Fruit fly (Drosophila melanogaster): ENCODE measurements around the gene CG10631.
A peak's percentile ranks its signal among the peaks of the same experiment; 100 is the strongest.

CG10631 gene

DNA sequence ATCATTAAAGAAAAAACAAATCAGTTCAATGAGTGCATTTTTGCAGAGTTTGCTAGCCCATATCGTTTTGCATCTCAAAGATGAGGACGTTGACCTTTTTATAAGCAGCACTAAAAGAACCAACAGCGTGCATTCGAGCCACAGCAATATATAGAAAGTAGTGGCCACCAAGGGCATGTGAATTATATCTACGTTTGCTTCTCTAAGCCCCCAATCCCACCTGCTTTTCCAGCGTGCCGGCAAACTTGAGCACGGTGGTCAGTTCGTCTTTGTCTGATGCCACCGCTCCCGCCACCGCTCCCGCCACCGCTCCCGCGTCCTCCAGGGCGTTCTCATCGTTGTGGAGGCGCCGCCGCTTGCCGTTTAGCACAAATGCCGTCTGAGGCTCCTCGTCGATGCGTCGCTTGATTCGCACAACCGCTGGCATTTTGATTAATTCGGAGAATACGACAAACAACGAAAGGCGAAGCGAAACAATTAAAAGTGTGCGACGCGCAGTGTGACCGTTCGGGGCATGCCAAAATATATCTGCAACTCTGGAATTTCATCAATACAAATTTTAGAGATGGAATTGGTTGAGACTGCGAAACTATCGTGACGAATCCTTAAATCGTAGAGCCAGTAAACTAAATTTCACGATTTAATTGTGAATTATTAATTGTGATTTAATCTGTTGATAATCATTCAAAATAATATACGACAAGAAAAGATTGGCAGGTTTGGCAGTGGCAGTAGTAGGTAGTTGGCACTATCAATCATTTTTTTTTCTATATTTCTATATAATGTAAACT lies 38.8 kb upstream of the CG10631 start (continued):
- TF ChIP-seq gsb (GFP tag; IDR thresholded peaks at IDR 0.05) (no peak), CoRest (tag; optimal IDR thresholded peaks at IDR 0.05) (peak; percentile 53), Aef1 (GFP tag; IDR thresholded peaks at IDR 0.05) (peak; percentile 21; the same call in 1 of the 3 replicates), grau (tag; optimal IDR thresholded peaks at IDR 0.05) (peak; percentile 45), cas (GFP tag; IDR thresholded peaks at IDR 0.05) (no peak), CG31441 (GFP tag; IDR thresholded peaks at IDR 0.05) (peak; percentile 66), CG4328 (GFP tag; optimal IDR thresholded peaks at IDR 0.05) (no peak), Blimp-1 (GFP tag; optimal IDR thresholded peaks at IDR 0.05) (peak; percentile 3), Gug (GFP tag; IDR thresholded peaks at IDR 0.05) (peak; percentile 49; the same call in 2 of the 4 replicates), CG9797 (GFP tag; optimal IDR thresholded peaks at IDR 0.05) (peak; percentile 86), sisA (GFP tag; IDR thresholded peaks at IDR 0.05) (0 out of 2 replicates have a peak, but pooled peaks have one; percentile 11), CG12071 (GFP tag; optimal IDR thresholded peaks at IDR 0.05) (no peak), insv (GFP tag; optimal IDR thresholded peaks at IDR 0.05) (peak in 1 of 2 experiments; percentile 36), CG17186 (GFP tag; optimal IDR thresholded peaks at IDR 0.05) (peak; percentile 53), CG10147 (GFP tag; optimal IDR thresholded peaks at IDR 0.05) (peak; percentile 54), CG7839 (tag; optimal IDR thresholded peaks at IDR 0.05) (peak; percentile 43), Meics (GFP tag; optimal IDR thresholded peaks at IDR 0.05) (peak; percentile 59), CG11093 (GFP tag; IDR thresholded peaks at IDR 0.05) (no peak), CG17328 (GFP tag; IDR thresholded peaks at IDR 0.05) (peak; percentile 25; the same call in 1 of the 2 replicates), CG17385 (GFP tag; optimal IDR thresholded peaks at IDR 0.05) (peak; percentile 45), Hey (tag; optimal IDR thresholded peaks at IDR 0.05) (no peak), twi (tag; optimal IDR thresholded peaks at IDR 0.05) (no peak), trh (GFP tag; optimal IDR thresholded peaks at IDR 0.05) (no peak), ftz-f1 (GFP tag; optimal IDR thresholded peaks at IDR 0.05) (no peak), CG12104 (GFP tag; optimal IDR thresholded peaks at IDR 0.05) (no peak), gem (tag; optimal IDR thresholded peaks at IDR 0.05) (peak; percentile 58), psq (GFP tag; optimal IDR thresholded peaks at IDR 0.05) (no peak), pros (GFP tag; optimal IDR thresholded peaks at IDR 0.05) (no peak), Opbp (GFP tag; IDR thresholded peaks at IDR 0.05; ENCODE audit: partially characterized antibody) (peak; percentile 84; the same call in 2 of the 3 replicates), CG10267 (tag; optimal IDR thresholded peaks at IDR 0.05) (peak; percentile 70), CG12659 (GFP tag; optimal IDR thresholded peaks at IDR 0.05) (peak; percentile 71), Hand (GFP tag; optimal IDR thresholded peaks at IDR 0.05) (no peak), fru (optimal IDR thresholded peaks at IDR 0.05) (no peak), pzg (GFP tag; optimal IDR thresholded peaks at IDR 0.05) (peak; percentile 73), CG2199 (GFP tag; IDR thresholded peaks at IDR 0.05) (no peak), her (GFP tag; optimal IDR thresholded peaks at IDR 0.05) (peak; percentile 23), Chrac-16 (GFP tag; optimal IDR thresholded peaks at IDR 0.05) (peak; percentile 55), crp (GFP tag; optimal IDR thresholded peaks at IDR 0.05) (peak in 1 of 2 experiments; percentile 67), CG18619 (GFP tag; optimal IDR thresholded peaks at IDR 0.05) (peak; percentile 47), CHES-1-like (GFP tag; optimal IDR thresholded peaks at IDR 0.05) (peak; percentile 75), bab2 (GFP tag; optimal IDR thresholded peaks at IDR 0.05) (peak; percentile 48), GATAe (GFP tag; conservative IDR thresholded peaks at IDR 0.05) (no peak), HHEX (GFP tag; optimal IDR thresholded peaks at IDR 0.05) (no peak), h (optimal IDR thresholded peaks at IDR 0.05) (no peak), fu2 (GFP tag; optimal IDR thresholded peaks at IDR 0.05) (peak; percentile 47), gsb-n (tag; optimal IDR thresholded peaks at IDR 0.05) (peak; percentile 65), sna (GFP tag; IDR thresholded peaks at IDR 0.05; ENCODE audit: partially characterized antibody) (peak; percentile 74; the same call in 1 of the 2 replicates), CrebB (tag; optimal IDR thresholded peaks at IDR 0.05) (peak; percentile 22), Atf-2 (GFP tag; optimal IDR thresholded peaks at IDR 0.05) (peak; percentile 10)
